Worm (Caenorhabditis elegans): ENCODE measurements around the gene Y6E2A.5.

DNA sequence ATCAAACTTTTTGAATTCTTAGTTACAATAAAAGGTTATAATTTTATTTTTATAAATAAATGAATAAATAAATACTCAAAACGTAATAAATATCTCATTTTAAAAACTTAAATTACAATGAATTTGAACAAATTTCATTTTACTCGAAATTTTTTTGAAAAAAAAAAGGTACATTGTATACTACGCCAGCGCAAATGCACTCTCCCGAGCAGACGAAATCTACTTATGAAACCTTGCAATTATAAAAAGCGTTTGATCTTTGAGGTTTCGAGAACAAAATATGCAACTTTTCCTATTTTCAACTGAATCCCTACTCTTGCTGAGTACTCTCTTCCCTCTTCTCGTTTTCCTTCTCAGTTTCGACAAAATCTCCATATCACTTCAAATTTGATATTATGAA lies 30.8 kb downstream of the Y6E2A.5 start, which contains the start of gene nhr-197:
- TF ChIP-seq flt-1 (GFP tag; IDR thresholded peaks at IDR 0.05) (no peak), B0310.2 (tag; optimal IDR thresholded peaks at IDR 0.05) (no peak), F13C5.2 (tag; optimal IDR thresholded peaks at IDR 0.05) (no peak), ama-1 (optimal IDR thresholded peaks at IDR 0.05) (no peak), pes-1 (GFP tag; IDR thresholded peaks at IDR 0.05) (no peak), aly-1 (tag; optimal IDR thresholded peaks at IDR 0.05) (no peak), ets-7 (tag; optimal IDR thresholded peaks at IDR 0.05) (no peak)
